Worm (Caenorhabditis elegans): ENCODE measurements around the gene F35H12.5.
A peak's percentile ranks its signal among the peaks of the same experiment; 100 is the strongest.

F35H12.5 gene

ce11 chrX:918097-918496 is at the start of gene F35H12.5:
Gene F35H12.5 (plus strand): TSS chrX:918397.
- TF ChIP-seq med-1 (GFP tag; optimal IDR thresholded peaks at IDR 0.05; ENCODE audit: insufficient read depth) (no peak), cog-1 (tag; optimal IDR thresholded peaks at IDR 0.05) (no peak), tab-1 (GFP tag; IDR thresholded peaks at IDR 0.05) (no peak), ztf-29 (GFP tag; IDR thresholded peaks at IDR 0.05) (no peak), klf-2 (GFP tag; conservative IDR thresholded peaks at IDR 0.05) (no peak), T22C8.4 (GFP tag; IDR thresholded peaks at IDR 0.05) (no peak), flt-1 (GFP tag; IDR thresholded peaks at IDR 0.05) (no peak), ztf-23 (GFP tag; IDR thresholded peaks at IDR 0.05) (no peak), ref-1 (GFP tag; conservative IDR thresholded peaks at IDR 0.05) (no peak)

- no peak for TF ChIP-seq ref-1 (GFP tag; conservative IDR thresholded peaks at IDR 0.05)
- TF ChIP-seq T22C8.4 (GFP tag; IDR thresholded peaks at IDR 0.05), result 0 out of 2 replicates have a peak, but pooled peaks have one; percentile 13
- 0 out of 2 replicates have a peak, but pooled peaks have one; percentile 46 for TF ChIP-seq flt-1 (GFP tag; IDR thresholded peaks at IDR 0.05)
- TF ChIP-seq klf-2 (GFP tag; conservative IDR thresholded peaks at IDR 0.05), result no peak
- TF ChIP-seq cog-1 (tag; optimal IDR thresholded peaks at IDR 0.05), result peak; percentile 70
- TF ChIP-seq ztf-23 (GFP tag; IDR thresholded peaks at IDR 0.05), result no peak
- no peak for TF ChIP-seq ztf-29 (GFP tag; IDR thresholded peaks at IDR 0.05)
- no peak for TF ChIP-seq tab-1 (GFP tag; IDR thresholded peaks at IDR 0.05)
- no peak for TF ChIP-seq med-1 (GFP tag; optimal IDR thresholded peaks at IDR 0.05; ENCODE audit: insufficient read depth)
Observed at ce11 chrX:871020-871419, 47.2 kb upstream of the F35H12.5 start, which contains the start of gene lgl-1. Gene lgl-1 (minus strand): TSS chrX:871089.

- TF ChIP-seq cog-1 (tag; optimal IDR thresholded peaks at IDR 0.05), result no peak
- TF ChIP-seq ref-1 (GFP tag; conservative IDR thresholded peaks at IDR 0.05), result no peak
- TF ChIP-seq med-1 (GFP tag; optimal IDR thresholded peaks at IDR 0.05; ENCODE audit: insufficient read depth), result no peak
- no peak for TF ChIP-seq tab-1 (GFP tag; IDR thresholded peaks at IDR 0.05)
- TF ChIP-seq flt-1 (GFP tag; IDR thresholded peaks at IDR 0.05), result no peak
- no peak for TF ChIP-seq ztf-23 (GFP tag; IDR thresholded peaks at IDR 0.05)
- no peak for TF ChIP-seq klf-2 (GFP tag; conservative IDR thresholded peaks at IDR 0.05)
- TF ChIP-seq T22C8.4 (GFP tag; IDR thresholded peaks at IDR 0.05), result no peak
- TF ChIP-seq ztf-29 (GFP tag; IDR thresholded peaks at IDR 0.05), result no peak
Observed at ce11 chrX:871957-872715, 46.1 kb upstream of the F35H12.5 start, which contains the start of gene F56F10.1. Gene F56F10.1 (plus strand): TSS chrX:872603.

ce11 chrX:873634-874033 is 44.6 kb upstream of the F35H12.5 start:
- TF ChIP-seq T22C8.4 (GFP tag; IDR thresholded peaks at IDR 0.05) (no peak), ztf-29 (GFP tag; IDR thresholded peaks at IDR 0.05) (no peak), ref-1 (GFP tag; conservative IDR thresholded peaks at IDR 0.05) (no peak), tab-1 (GFP tag; IDR thresholded peaks at IDR 0.05) (no peak), cog-1 (tag; optimal IDR thresholded peaks at IDR 0.05) (no peak), klf-2 (GFP tag; conservative IDR thresholded peaks at IDR 0.05) (no peak), ztf-23 (GFP tag; IDR thresholded peaks at IDR 0.05) (no peak), med-1 (GFP tag; optimal IDR thresholded peaks at IDR 0.05; ENCODE audit: insufficient read depth) (no peak), flt-1 (GFP tag; IDR thresholded peaks at IDR 0.05) (no peak)

- TF ChIP-seq ztf-23 (GFP tag; IDR thresholded peaks at IDR 0.05) (peak; percentile 49; the same call in 1 of the 2 replicates), cog-1 (tag; optimal IDR thresholded peaks at IDR 0.05) (peak; percentile 34), tab-1 (GFP tag; IDR thresholded peaks at IDR 0.05) (no peak), ref-1 (GFP tag; conservative IDR thresholded peaks at IDR 0.05) (no peak), flt-1 (GFP tag; IDR thresholded peaks at IDR 0.05) (no peak), ztf-29 (GFP tag; IDR thresholded peaks at IDR 0.05) (no peak), med-1 (GFP tag; optimal IDR thresholded peaks at IDR 0.05; ENCODE audit: insufficient read depth) (no peak), klf-2 (GFP tag; conservative IDR thresholded peaks at IDR 0.05) (no peak)
Observed at ce11 chrX:876935-877334, 41.3 kb upstream of the F35H12.5 start, which contains the start of gene ZC13.1. Gene ZC13.1 (plus strand): TSS chrX:877239.

ce11 chrX:880367-880766 is 37.8 kb upstream of the F35H12.5 start, which contains the start of gene ZC13.2:
Gene ZC13.2 (plus strand): TSS chrX:880667.
- TF ChIP-seq med-1 (GFP tag; optimal IDR thresholded peaks at IDR 0.05; ENCODE audit: insufficient read depth) (no peak), ref-1 (GFP tag; conservative IDR thresholded peaks at IDR 0.05) (no peak), T22C8.4 (GFP tag; IDR thresholded peaks at IDR 0.05) (no peak), ztf-23 (GFP tag; IDR thresholded peaks at IDR 0.05) (no peak), klf-2 (GFP tag; conservative IDR thresholded peaks at IDR 0.05) (no peak), flt-1 (GFP tag; IDR thresholded peaks at IDR 0.05) (no peak), cog-1 (tag; optimal IDR thresholded peaks at IDR 0.05) (no peak), tab-1 (GFP tag; IDR thresholded peaks at IDR 0.05) (no peak)

- no peak for TF ChIP-seq tab-1 (GFP tag; IDR thresholded peaks at IDR 0.05)
- TF ChIP-seq ref-1 (GFP tag; conservative IDR thresholded peaks at IDR 0.05), result no peak
- TF ChIP-seq cog-1 (tag; optimal IDR thresholded peaks at IDR 0.05), result no peak
- TF ChIP-seq T22C8.4 (GFP tag; IDR thresholded peaks at IDR 0.05), result no peak
- no peak for TF ChIP-seq med-1 (GFP tag; optimal IDR thresholded peaks at IDR 0.05; ENCODE audit: insufficient read depth)
- TF ChIP-seq ztf-29 (GFP tag; IDR thresholded peaks at IDR 0.05), result no peak
- no peak for TF ChIP-seq flt-1 (GFP tag; IDR thresholded peaks at IDR 0.05)
Observed at ce11 chrX:888294-888693, 29.9 kb upstream of the F35H12.5 start, which contains the start of gene mam-1. Gene mam-1 (minus strand): TSS chrX:888394.

ce11 chrX:897948-898347 is 20.2 kb upstream of the F35H12.5 start, which contains the start of gene mab-7:
Gene mab-7 (minus strand): TSS chrX:898048.
- TF ChIP-seq flt-1 (GFP tag; IDR thresholded peaks at IDR 0.05) (no peak), ztf-23 (GFP tag; IDR thresholded peaks at IDR 0.05) (no peak), tab-1 (GFP tag; IDR thresholded peaks at IDR 0.05) (no peak), T22C8.4 (GFP tag; IDR thresholded peaks at IDR 0.05) (no peak), cog-1 (tag; optimal IDR thresholded peaks at IDR 0.05) (no peak)

- TF ChIP-seq cog-1 (tag; optimal IDR thresholded peaks at IDR 0.05) (no peak), T22C8.4 (GFP tag; IDR thresholded peaks at IDR 0.05) (no peak), klf-2 (GFP tag; conservative IDR thresholded peaks at IDR 0.05) (no peak), ztf-29 (GFP tag; IDR thresholded peaks at IDR 0.05) (no peak), ref-1 (GFP tag; conservative IDR thresholded peaks at IDR 0.05) (no peak), ztf-23 (GFP tag; IDR thresholded peaks at IDR 0.05) (no peak), tab-1 (GFP tag; IDR thresholded peaks at IDR 0.05) (no peak), flt-1 (GFP tag; IDR thresholded peaks at IDR 0.05) (no peak), med-1 (GFP tag; optimal IDR thresholded peaks at IDR 0.05; ENCODE audit: insufficient read depth) (no peak)
Observed at ce11 chrX:902512-902911, 15.7 kb upstream of the F35H12.5 start, which contains the start of gene ZC13.10. Gene ZC13.10 (minus strand): TSS chrX:902612.
